Worm (Caenorhabditis elegans) whole organism, young adult: ENCODE results near the gene mrpl-21.

Experiments used
- B0019.2 ChIP-seq: fragments of 200-800 bp; sonication (Bioruptor generic); conservative IDR thresholded peaks from 2 replicates; pipeline ENCODE4 v1.3.6; 2022; ENCODE audit warnings: missing genetic modification reagents, missing genetic modification characterization, missing compliant biosample characterization
- B0261.1 ChIP-seq: sonication (generic microtip); optimal IDR thresholded peaks from 2 replicates; lab custom pipeline; 2016; ENCODE audit warnings: mild to moderate bottlenecking, missing genetic modification characterization, moderate library complexity, missing compliant biosample characterization
- C17E4.6 ChIP-seq: fragments of 200-800 bp; sonication (Bioruptor generic); IDR thresholded peaks from 2 replicates; pipeline ENCODE4 v1.3.6; 2022; ENCODE audit warnings: missing genetic modification reagents, missing genetic modification characterization, missing compliant biosample characterization
- F10E7.11 ChIP-seq: sonication (generic microtip); optimal IDR thresholded peaks from 2 replicates; lab custom pipeline; 2017; ENCODE audit warnings: mild to moderate bottlenecking, missing genetic modification characterization, moderate library complexity, missing compliant biosample characterization
- F39B2.1 ChIP-seq: fragments of 200-800 bp; sonication (Bioruptor generic); IDR thresholded peaks from 2 replicates; pipeline ENCODE4 v1.3.6; 2022; ENCODE audit warnings: missing genetic modification reagents, missing genetic modification characterization, missing compliant biosample characterization
- F57A8.1 ChIP-seq: fragments of 200-800 bp; sonication (Bioruptor generic); optimal IDR thresholded peaks from 2 replicates; lab custom pipeline; 2018; ENCODE audit warnings: mild to moderate bottlenecking, missing genetic modification characterization, moderate library complexity, missing compliant biosample characterization
- F57C9.4 ChIP-seq: sonication (generic microtip); optimal IDR thresholded peaks from 2 replicates; lab custom pipeline; 2017; ENCODE audit warnings: mild to moderate bottlenecking, missing genetic modification characterization, missing compliant biosample characterization
- K12H6.12 ChIP-seq: fragments of 200-800 bp; sonication (Bioruptor generic); optimal IDR thresholded peaks from 2 replicates; lab custom pipeline; 2018; ENCODE audit warnings: mild to moderate bottlenecking, missing genetic modification characterization, missing compliant biosample characterization
- T07F8.4 ChIP-seq: sonication (generic microtip); optimal IDR thresholded peaks from 2 replicates; lab custom pipeline; 2016; ENCODE audit warnings: mild to moderate bottlenecking, missing genetic modification characterization, moderate library complexity, missing compliant biosample characterization
- ZK185.1 ChIP-seq: sonication (generic microtip); optimal IDR thresholded peaks from 2 replicates; lab custom pipeline; 2016; ENCODE audit warnings: mild to moderate bottlenecking, missing genetic modification characterization, missing compliant biosample characterization; ENCODE audit not compliant: poor library complexity, severe bottlenecking
- ama-1 ChIP-seq, 3 experiments: fragments of 150-350 bp in 1 of 3; sonication (generic microtip) in 2 of 3; optimal IDR thresholded peaks; 2 replicates each; lab custom pipeline; 2014 to 2018; ENCODE audit warnings: missing biosample characterization in 2 of 3, missing genetic modification characterization in 2 of 3, missing genetic modification reagents in 2 of 3
- aptf-2 ChIP-seq: fragments of 200-800 bp; sonication (Bioruptor generic); conservative IDR thresholded peaks from 2 replicates; pipeline ENCODE4 v1.3.6; 2022; ENCODE audit warnings: missing genetic modification reagents, missing genetic modification characterization, missing compliant biosample characterization
- ccch-3 ChIP-seq: fragments of 200-800 bp; sonication (Bioruptor generic); optimal IDR thresholded peaks from 2 replicates; lab custom pipeline; 2018; ENCODE audit warnings: mild to moderate bottlenecking, missing genetic modification characterization, missing compliant biosample characterization
- cebp-1 ChIP-seq, 2 experiments: fragments of 200-800 bp in 1 of 2; sonication (Bioruptor generic) in 1 of 2; sonication (generic microtip) in 1 of 2; IDR thresholded peaks in 1 of 2; optimal IDR thresholded peaks in 1 of 2; 2 replicates each; pipeline versions ENCODE4 v1.3.6 to Lab custom; 2017 to 2022; ENCODE audit warnings: missing compliant biosample characterization in 2 of 2, missing genetic modification characterization in 2 of 2, mild to moderate bottlenecking in 1 of 2, missing genetic modification reagents in 1 of 2, moderate library complexity in 1 of 2
- cebp-2 ChIP-seq: fragments of 200-800 bp; sonication (Bioruptor generic); IDR thresholded peaks from 2 replicates; pipeline ENCODE4 v1.3.6; 2022; ENCODE audit warnings: missing genetic modification characterization, missing compliant biosample characterization
- ceh-58 ChIP-seq: fragments of 200-800 bp; sonication (Bioruptor generic); IDR thresholded peaks from 2 replicates; pipeline ENCODE4 v1.3.6; 2022; ENCODE audit warnings: missing genetic modification characterization, missing compliant biosample characterization
- ceh-91 ChIP-seq: fragments of 200-800 bp; sonication (Bioruptor generic); IDR thresholded peaks from 2 replicates; pipeline ENCODE4 v1.3.6; 2022; ENCODE audit warnings: missing genetic modification reagents, missing genetic modification characterization, missing compliant biosample characterization
- dox-1 ChIP-seq: fragments of 200-800 bp; sonication (Bioruptor generic); IDR thresholded peaks from 2 replicates; pipeline ENCODE4 v1.3.6; 2022; ENCODE audit warnings: missing genetic modification reagents, missing genetic modification characterization, missing compliant biosample characterization
- efl-1 ChIP-seq: fragments of 150-350 bp; optimal IDR thresholded peaks from 2 replicates; lab custom pipeline; 2014; ENCODE audit warnings: missing biosample characterization, missing genetic modification reagents, missing genetic modification characterization
- egl-18 ChIP-seq: fragments of 200-800 bp; sonication (Bioruptor generic); IDR thresholded peaks from 2 replicates; pipeline ENCODE4 v1.3.6; 2022; ENCODE audit warnings: missing genetic modification reagents, missing genetic modification characterization, missing compliant biosample characterization
- egl-44 ChIP-seq: fragments of 200-800 bp; sonication (Bioruptor generic); IDR thresholded peaks from 2 replicates; pipeline ENCODE4 v1.3.6; 2022; ENCODE audit warnings: missing genetic modification reagents, missing genetic modification characterization, missing compliant biosample characterization
- fkh-3 ChIP-seq: sonication (generic microtip); optimal IDR thresholded peaks from 2 replicates; lab custom pipeline; 2016; ENCODE audit warnings: mild to moderate bottlenecking, missing genetic modification characterization, missing compliant biosample characterization
- him-1 ChIP-seq: sonication (generic microtip); optimal IDR thresholded peaks from 2 replicates; lab custom pipeline; 2016; ENCODE audit warnings: missing genotype, missing genetic modification reagents, missing genetic modification characterization, missing compliant biosample characterization
- hmg-1.2 ChIP-seq: fragments of 200-800 bp; sonication (Bioruptor generic); IDR thresholded peaks from 2 replicates; pipeline ENCODE4 v1.3.6; 2022; ENCODE audit warnings: missing genetic modification reagents, missing genetic modification characterization, missing compliant biosample characterization
- hmg-20 ChIP-seq: fragments of 200-800 bp; sonication (Bioruptor generic); IDR thresholded peaks from 2 replicates; pipeline ENCODE4 v1.3.6; 2022; ENCODE audit warnings: missing genetic modification reagents, missing genetic modification characterization, missing compliant biosample characterization
- let-607 ChIP-seq, 2 experiments: fragments of 200-800 bp in 1 of 2; sonication (Bioruptor generic) in 1 of 2; sonication (generic microtip) in 1 of 2; optimal IDR thresholded peaks; 2 replicates each; lab custom pipeline; 2016 to 2018; ENCODE audit warnings: mild to moderate bottlenecking in 2 of 2, missing compliant biosample characterization in 2 of 2, missing genetic modification characterization in 2 of 2, moderate library complexity in 2 of 2, missing genotype in 1 of 2
- lin-40 ChIP-seq: sonication (generic microtip); optimal IDR thresholded peaks from 2 replicates; lab custom pipeline; 2016; ENCODE audit warnings: missing genetic modification characterization, mild to moderate bottlenecking, missing compliant biosample characterization, missing genotype, missing genetic modification reagents
- lin-54 ChIP-seq: fragments of 200-800 bp; sonication (Bioruptor generic); optimal IDR thresholded peaks from 2 replicates; lab custom pipeline; 2018; ENCODE audit warnings: mild to moderate bottlenecking, missing genetic modification characterization, missing compliant biosample characterization
- lir-1 ChIP-seq: fragments of 200-800 bp; sonication (Bioruptor generic); conservative IDR thresholded peaks from 2 replicates; pipeline ENCODE4 v1.3.6; 2022; ENCODE audit warnings: missing genetic modification reagents, missing genetic modification characterization, missing compliant biosample characterization
- lsl-1 ChIP-seq: fragments of 200-800 bp; sonication (Bioruptor generic); optimal IDR thresholded peaks from 2 replicates; lab custom pipeline; 2018; ENCODE audit warnings: mild to moderate bottlenecking, missing genetic modification characterization, moderate library complexity, missing compliant biosample characterization
- madf-10 ChIP-seq: sonication (generic microtip); optimal IDR thresholded peaks from 2 replicates; lab custom pipeline; 2016; ENCODE audit warnings: mild to moderate bottlenecking, missing genetic modification characterization, missing compliant biosample characterization
- madf-3 ChIP-seq: fragments of 200-800 bp; sonication (Bioruptor generic); IDR thresholded peaks from 2 replicates; pipeline ENCODE4 v1.3.6; 2022; ENCODE audit warnings: missing genetic modification reagents, missing genetic modification characterization, missing compliant biosample characterization
- madf-6 ChIP-seq: fragments of 200-800 bp; sonication (Bioruptor generic); IDR thresholded peaks from 2 replicates; pipeline ENCODE4 v1.3.6; 2022; ENCODE audit warnings: missing genetic modification reagents, missing genetic modification characterization, missing compliant biosample characterization
- madf-8 ChIP-seq: fragments of 200-800 bp; sonication (Bioruptor generic); conservative IDR thresholded peaks from 2 replicates; pipeline ENCODE4 v1.3.6; 2022; ENCODE audit warnings: missing genetic modification reagents, missing genetic modification characterization, missing compliant biosample characterization
- mel-28 ChIP-seq: sonication (generic microtip); optimal IDR thresholded peaks from 2 replicates; lab custom pipeline; 2016; ENCODE audit warnings: borderline replicate concordance, mild to moderate bottlenecking, missing genetic modification characterization, missing compliant biosample characterization
- nfya-2 ChIP-seq: fragments of 200-800 bp; sonication (Bioruptor generic); IDR thresholded peaks from 2 replicates; pipeline ENCODE4 v1.3.6; 2022; ENCODE audit warnings: missing genetic modification reagents, missing genetic modification characterization, missing compliant biosample characterization
- nhr-27 ChIP-seq: fragments of 200-800 bp; sonication (Bioruptor generic); optimal IDR thresholded peaks from 2 replicates; lab custom pipeline; 2018; ENCODE audit warnings: mild to moderate bottlenecking, missing genetic modification characterization, moderate library complexity, missing compliant biosample characterization
- pbrm-1 ChIP-seq: fragments of 200-800 bp; sonication (Bioruptor generic); IDR thresholded peaks from 2 replicates; pipeline ENCODE4 v1.3.6; 2022; ENCODE audit warnings: missing genetic modification reagents, missing genetic modification characterization, missing compliant biosample characterization
- rcor-1 ChIP-seq: fragments of 200-800 bp; sonication (Bioruptor generic); IDR thresholded peaks from 2 replicates; pipeline ENCODE4 v1.3.6; 2022; ENCODE audit warnings: missing genetic modification reagents, missing genetic modification characterization, missing compliant biosample characterization
- sea-2 ChIP-seq: fragments of 200-800 bp; sonication (Bioruptor generic); IDR thresholded peaks from 2 replicates; pipeline ENCODE4 v1.3.6; 2022; ENCODE audit warnings: missing genetic modification characterization, missing compliant biosample characterization
- zim-3 ChIP-seq: sonication (generic microtip); optimal IDR thresholded peaks from 2 replicates; lab custom pipeline; 2017; ENCODE audit warnings: mild to moderate bottlenecking, missing genetic modification characterization, moderate library complexity, missing compliant biosample characterization
- ztf-18 ChIP-seq: sonication (generic microtip); optimal IDR thresholded peaks from 2 replicates; lab custom pipeline; 2016; ENCODE audit warnings: missing genotype, mild to moderate bottlenecking, missing genetic modification characterization, missing compliant biosample characterization
- ztf-22 ChIP-seq: fragments of 200-800 bp; sonication (Bioruptor generic); optimal IDR thresholded peaks from 2 replicates; lab custom pipeline; 2018; ENCODE audit warnings: mild to moderate bottlenecking, missing genetic modification characterization, moderate library complexity, missing compliant biosample characterization
- ztf-28 ChIP-seq: fragments of 200-800 bp; sonication (Bioruptor generic); IDR thresholded peaks from 2 replicates; pipeline ENCODE4 v1.3.6; 2022; ENCODE audit warnings: missing genetic modification reagents, missing genetic modification characterization, missing compliant biosample characterization
- ztf-3 ChIP-seq: fragments of 200-800 bp; sonication (Bioruptor generic); optimal IDR thresholded peaks from 2 replicates; lab custom pipeline; 2018; ENCODE audit warnings: mild to moderate bottlenecking, missing genetic modification characterization, missing compliant biosample characterization
- ztf-6 ChIP-seq: fragments of 200-800 bp; sonication (Bioruptor generic); IDR thresholded peaks from 2 replicates; pipeline ENCODE4 v1.3.6; 2022; ENCODE audit warnings: missing genetic modification reagents, missing genetic modification characterization, missing compliant biosample characterization

The mrpl-21 gene

ce11 chrIII:4281955-4282618, 38.7 kb upstream of the mrpl-21 start (continued):
- TF ChIP-seq ccch-3 (GFP tag; lab: Kevin White, UChicago) (no peak), lin-54 (GFP tag; lab: Kevin White, UChicago) (peak; percentile 82), K12H6.12 (tag; lab: Kevin White, UChicago) (peak; percentile 99), hmg-1.2 (GFP tag; lab: Robert Waterston, UW) (peak; percentile 92), T07F8.4 (peak; percentile 13), ceh-58 (no peak), egl-18 (GFP tag; lab: Robert Waterston, UW) (peak; percentile 73; the same call in 1 of the 2 replicates), ztf-22 (GFP tag; lab: Kevin White, UChicago) (peak; percentile 99), fkh-3 (tag; lab: Kevin White, UChicago) (peak; percentile 1), ztf-3 (GFP tag; lab: Kevin White, UChicago) (peak; percentile 93), ama-1 (optimal IDR thresholded peaks at IDR 0.05; lab: Kevin White, UChicago) (no peak), ama-1 (GFP tag; optimal IDR thresholded peaks at IDR 0.05; lab: Kevin White, UChicago) (no peak), ztf-28 (GFP tag; lab: Robert Waterston, UW) (0 out of 2 replicates have a peak, but pooled peaks have one; percentile 11), B0261.1 (tag; lab: Kevin White, UChicago) (peak; percentile 25), ZK185.1 (peak; percentile 24), rcor-1 (peak; percentile 79), lir-1 (GFP tag; lab: Robert Waterston, UW) (peak; percentile 59; the same call in 1 of the 2 replicates), lsl-1 (GFP tag; lab: Kevin White, UChicago) (no peak), dox-1 (peak; percentile 95), pbrm-1 (GFP tag; lab: Robert Waterston, UW) (peak; percentile 92), egl-44 (GFP tag; lab: Robert Waterston, UW) (peak; percentile 98), cebp-1 (GFP tag; IDR thresholded peaks at IDR 0.05; lab: Robert Waterston, UW) (peak; percentile 80; the same call in 1 of the 2 replicates), cebp-1 (tag; optimal IDR thresholded peaks at IDR 0.05; lab: Kevin White, UChicago) (peak; percentile 98), ztf-6 (GFP tag; lab: Robert Waterston, UW) (peak; percentile 69; the same call in 1 of the 2 replicates), B0019.2 (no peak), C17E4.6 (GFP tag; lab: Robert Waterston, UW) (peak; percentile 52; the same call in 1 of the 2 replicates), ztf-18 (tag; lab: Kevin White, UChicago) (peak; percentile 82), him-1 (tag; lab: Kevin White, UChicago) (no peak), nfya-2 (no peak), F10E7.11 (peak; percentile 68), efl-1 (GFP tag; lab: Kevin White, UChicago) (no peak), lin-40 (tag; lab: Kevin White, UChicago) (peak; percentile 99), madf-10 (peak; percentile 98), madf-3 (GFP tag; lab: Robert Waterston, UW) (peak; percentile 87), F39B2.1 (GFP tag; lab: Robert Waterston, UW) (no peak), cebp-2 (GFP tag; lab: Robert Waterston, UW) (0 out of 2 replicates have a peak, but pooled peaks have one; percentile 47), mel-28 (tag; lab: Kevin White, UChicago) (no peak), let-607 (tag; optimal IDR thresholded peaks at IDR 0.05; lab: Kevin White, UChicago) (peak; percentile 93 to 95), hmg-20 (GFP tag; lab: Robert Waterston, UW) (peak; percentile 66; the same call in 1 of the 2 replicates), sea-2 (peak; percentile 86; the same call in 1 of the 2 replicates), madf-8 (no peak), madf-6 (GFP tag; lab: Robert Waterston, UW) (no peak), ceh-91 (GFP tag; lab: Robert Waterston, UW) (0 out of 2 replicates have a peak, but pooled peaks have one; percentile 25), F57C9.4 (no peak), nhr-27 (tag; lab: Kevin White, UChicago) (no peak), zim-3 (peak; percentile 41), F57A8.1 (GFP tag; lab: Kevin White, UChicago) (peak; percentile 34), aptf-2 (GFP tag; lab: Robert Waterston, UW) (0 out of 2 replicates have a peak, but pooled peaks have one; percentile 31)
